Worm (Caenorhabditis elegans) whole organism, L4 larva: ENCODE measurements around the gene ttr-45.

Experiments used
- lim-7 ChIP-seq: fragments of 200-800 bp; sonication (Bioruptor generic); IDR thresholded peaks from 2 replicates; pipeline ENCODE4 v1.3.6; 2022; ENCODE audit warnings: missing genetic modification characterization, missing compliant biosample characterization
- madf-5 ChIP-seq, 2 experiments: fragments of 200-800 bp; sonication (Bioruptor generic); IDR thresholded peaks; 2 replicates each; pipeline ENCODE4 v1.3.6; 2022; ENCODE audit warnings: missing compliant biosample characterization in 2 of 2, missing genetic modification characterization in 2 of 2
- nhr-10 ChIP-seq: fragments of 150-350 bp; optimal IDR thresholded peaks from 2 replicates; lab custom pipeline; 2014; ENCODE audit warnings: missing biosample characterization, missing genetic modification characterization
- nhr-102 ChIP-seq: sonication (generic microtip); optimal IDR thresholded peaks from 2 replicates; lab custom pipeline; 2016; ENCODE audit warnings: mild to moderate bottlenecking, missing genetic modification characterization, moderate library complexity, missing compliant biosample characterization
- unc-130 ChIP-seq: sonication (generic microtip); optimal IDR thresholded peaks from 2 replicates; lab custom pipeline; 2016; ENCODE audit warnings: missing genetic modification reagents, missing genetic modification characterization, missing compliant biosample characterization
- zag-1 ChIP-seq: fragments of 150-350 bp; optimal IDR thresholded peaks from 2 replicates; lab custom pipeline; 2014; ENCODE audit warnings: missing biosample characterization, missing genetic modification characterization

DNA sequence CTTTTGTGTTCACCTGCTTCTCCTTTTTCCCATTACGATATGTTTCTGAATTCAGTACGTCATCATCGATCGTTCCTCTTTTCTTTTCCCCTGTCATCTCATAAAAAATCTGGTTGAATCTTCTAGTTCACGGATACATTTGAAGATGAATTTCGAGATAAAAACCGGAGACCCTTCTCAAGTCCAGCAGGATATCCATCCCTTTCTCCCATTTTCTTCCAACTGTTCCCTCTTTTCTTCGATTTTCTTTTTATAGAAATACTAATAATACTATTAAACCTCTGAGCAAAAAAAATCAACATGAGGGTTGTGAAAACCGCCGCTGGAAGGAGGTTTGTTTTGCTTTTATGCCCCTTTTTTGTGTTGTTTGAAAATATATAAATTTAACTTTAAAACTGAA lies 1.9 kb downstream of the ttr-45 start, which contains the start of gene bus-12:
- TF ChIP-seq nhr-102 (tag; lab: Kevin White, UChicago) = no peak
- TF ChIP-seq unc-130 = no peak
- no peak for TF ChIP-seq madf-5 (GFP tag; IDR thresholded peaks at IDR 0.05; lab: Robert Waterston, UW)
- no peak for TF ChIP-seq nhr-10 (tag; lab: Kevin White, UChicago)
- no peak for TF ChIP-seq lim-7
- TF ChIP-seq zag-1 (tag; lab: Kevin White, UChicago) = no peak
